Worm (Caenorhabditis elegans) whole organism, L3 larva: ENCODE data around the gene C55A1.7.
A peak's percentile ranks its signal among the peaks of the same experiment; 100 is the strongest.

ENCODE experiments used
- R02D3.7 ChIP-seq: fragments of 150-350 bp; optimal IDR thresholded peaks from 2 replicates; lab custom pipeline; 2014; ENCODE audit warnings: missing biosample characterization, missing genetic modification characterization
- ama-1 ChIP-seq: fragments of 150-350 bp; optimal IDR thresholded peaks from 2 replicates; lab custom pipeline; 2018
- ceh-28 ChIP-seq: fragments of 150-350 bp; optimal IDR thresholded peaks from 2 replicates; lab custom pipeline; 2014; ENCODE audit warnings: missing biosample characterization, missing genetic modification reagents, missing genetic modification characterization
- daf-12 ChIP-seq: fragments of 150-350 bp; optimal IDR thresholded peaks from 2 replicates; lab custom pipeline; 2014; ENCODE audit warnings: missing biosample characterization, missing genetic modification reagents, missing genetic modification characterization
- egl-27 ChIP-seq: sonication (generic microtip); optimal IDR thresholded peaks from 4 replicates; lab custom pipeline; 2017; ENCODE audit warnings: missing biosample characterization, missing genetic modification reagents, missing genetic modification characterization
- egl-5 ChIP-seq: fragments of 150-350 bp; optimal IDR thresholded peaks from 2 replicates; lab custom pipeline; 2017; ENCODE audit warnings: missing biosample characterization, missing genetic modification reagents, missing genetic modification characterization, inconsistent platforms
- elt-1 ChIP-seq: fragments of 150-350 bp; optimal IDR thresholded peaks from 2 replicates; lab custom pipeline; 2014; ENCODE audit warnings: missing biosample characterization, missing genetic modification characterization
- elt-2 ChIP-seq: sonication (generic microtip); optimal IDR thresholded peaks from 2 replicates; lab custom pipeline; 2016; ENCODE audit warnings: missing genetic modification reagents, mild to moderate bottlenecking, missing genetic modification characterization, missing compliant biosample characterization
- fkh-10 ChIP-seq: sonication (generic microtip); optimal IDR thresholded peaks from 2 replicates; lab custom pipeline; 2017; ENCODE audit warnings: missing biosample characterization, missing genetic modification reagents, missing genetic modification characterization
- fkh-2 ChIP-seq: fragments of 150-350 bp; optimal IDR thresholded peaks from 2 replicates; lab custom pipeline; 2014; ENCODE audit warnings: missing biosample characterization, missing genetic modification reagents, missing genetic modification characterization
- fos-1 ChIP-seq: fragments of 150-350 bp; optimal IDR thresholded peaks from 2 replicates; lab custom pipeline; 2014; ENCODE audit warnings: missing biosample characterization, missing genetic modification characterization
- hmg-11 ChIP-seq: sonication (generic microtip); optimal IDR thresholded peaks from 2 replicates; lab custom pipeline; 2016; ENCODE audit warnings: missing genetic modification characterization, missing compliant biosample characterization
- jun-1 ChIP-seq: fragments of 150-350 bp; optimal IDR thresholded peaks from 2 replicates; lab custom pipeline; 2014; ENCODE audit warnings: missing biosample characterization, missing genetic modification reagents, missing genetic modification characterization
- lin-15B ChIP-seq: fragments of 150-350 bp; optimal IDR thresholded peaks from 2 replicates; lab custom pipeline; 2014; ENCODE audit warnings: missing biosample characterization, missing genetic modification characterization
- lin-39 ChIP-seq: fragments of 150-350 bp; optimal IDR thresholded peaks from 2 replicates; lab custom pipeline; 2018; ENCODE audit warnings: missing biosample characterization, missing genetic modification reagents, missing genetic modification characterization
- lsy-12 ChIP-seq: sonication (generic microtip); optimal IDR thresholded peaks from 2 replicates; lab custom pipeline; 2016; ENCODE audit warnings: mild to moderate bottlenecking, missing genetic modification characterization, missing compliant biosample characterization
- nfya-1 ChIP-seq: sonication (generic microtip); optimal IDR thresholded peaks from 2 replicates; lab custom pipeline; 2017; ENCODE audit warnings: missing genetic modification characterization, mild to moderate bottlenecking, missing compliant biosample characterization, antibody characterized with exemption, moderate library complexity; ENCODE audit not compliant: insufficient read depth
- nhr-11 ChIP-seq: fragments of 150-350 bp; optimal IDR thresholded peaks from 2 replicates; lab custom pipeline; 2014; ENCODE audit warnings: missing biosample characterization, missing genetic modification characterization
- nhr-12 ChIP-seq: fragments of 150-350 bp; optimal IDR thresholded peaks from 2 replicates; lab custom pipeline; 2014; ENCODE audit warnings: missing biosample characterization, missing genetic modification characterization
- nhr-23 ChIP-seq: fragments of 150-350 bp; optimal IDR thresholded peaks from 2 replicates; lab custom pipeline; 2014; ENCODE audit warnings: missing biosample characterization, missing genetic modification reagents, missing genetic modification characterization
- nhr-237 ChIP-seq: fragments of 150-350 bp; optimal IDR thresholded peaks from 2 replicates; lab custom pipeline; 2014; ENCODE audit warnings: missing biosample characterization, missing genetic modification characterization
- nhr-25 ChIP-seq: sonication (generic microtip); optimal IDR thresholded peaks from 2 replicates; lab custom pipeline; 2017; ENCODE audit warnings: missing biosample characterization, missing genetic modification characterization
- nhr-28 ChIP-seq: fragments of 150-350 bp; optimal IDR thresholded peaks from 2 replicates; lab custom pipeline; 2014; ENCODE audit warnings: missing biosample characterization, missing genetic modification characterization
- nhr-43 ChIP-seq: sonication (generic microtip); optimal IDR thresholded peaks from 2 replicates; lab custom pipeline; 2016; ENCODE audit warnings: mild to moderate bottlenecking, missing genetic modification characterization, missing compliant biosample characterization; ENCODE audit not compliant: poor library complexity, severe bottlenecking
- nhr-67 ChIP-seq: fragments of 150-350 bp; optimal IDR thresholded peaks from 2 replicates; lab custom pipeline; 2014; ENCODE audit warnings: missing biosample characterization, missing genetic modification characterization
- nhr-76 ChIP-seq: fragments of 150-350 bp; sonication (generic microtip); optimal IDR thresholded peaks from 5 replicates; lab custom pipeline; 2014; ENCODE audit warnings: missing biosample characterization, missing genetic modification characterization
- nhr-77 ChIP-seq: fragments of 150-350 bp; optimal IDR thresholded peaks from 2 replicates; lab custom pipeline; 2014; ENCODE audit warnings: missing biosample characterization, missing genetic modification characterization
- pha-4 ChIP-seq: fragments of 150-350 bp; optimal IDR thresholded peaks from 2 replicates; lab custom pipeline; 2014; ENCODE audit warnings: missing biosample characterization, missing genetic modification reagents, missing genetic modification characterization
- skn-1 ChIP-seq: fragments of 150-350 bp; optimal IDR thresholded peaks from 2 replicates; lab custom pipeline; 2014; ENCODE audit warnings: missing biosample characterization, missing genetic modification characterization
- tbx-2 ChIP-seq: sonication (generic microtip); optimal IDR thresholded peaks from 2 replicates; lab custom pipeline; 2016; ENCODE audit warnings: mild to moderate bottlenecking, missing genetic modification characterization, missing compliant biosample characterization
- unc-39 ChIP-seq: sonication (generic microtip); optimal IDR thresholded peaks from 4 replicates; lab custom pipeline; 2017; ENCODE audit warnings: missing biosample characterization, missing genetic modification characterization
- unc-62 ChIP-seq: fragments of 150-350 bp; sonication (generic microtip); optimal IDR thresholded peaks from 4 replicates; lab custom pipeline; 2014; ENCODE audit warnings: missing biosample characterization, missing genetic modification reagents, missing genetic modification characterization
- ztf-11 ChIP-seq: fragments of 150-350 bp; optimal IDR thresholded peaks from 2 replicates; lab custom pipeline; 2014; ENCODE audit warnings: missing biosample characterization, missing genetic modification characterization
- ztf-4 ChIP-seq: fragments of 150-350 bp; optimal IDR thresholded peaks from 2 replicates; lab custom pipeline; 2014; ENCODE audit warnings: missing biosample characterization, missing genetic modification characterization

The C55A1.7 gene

DNA sequence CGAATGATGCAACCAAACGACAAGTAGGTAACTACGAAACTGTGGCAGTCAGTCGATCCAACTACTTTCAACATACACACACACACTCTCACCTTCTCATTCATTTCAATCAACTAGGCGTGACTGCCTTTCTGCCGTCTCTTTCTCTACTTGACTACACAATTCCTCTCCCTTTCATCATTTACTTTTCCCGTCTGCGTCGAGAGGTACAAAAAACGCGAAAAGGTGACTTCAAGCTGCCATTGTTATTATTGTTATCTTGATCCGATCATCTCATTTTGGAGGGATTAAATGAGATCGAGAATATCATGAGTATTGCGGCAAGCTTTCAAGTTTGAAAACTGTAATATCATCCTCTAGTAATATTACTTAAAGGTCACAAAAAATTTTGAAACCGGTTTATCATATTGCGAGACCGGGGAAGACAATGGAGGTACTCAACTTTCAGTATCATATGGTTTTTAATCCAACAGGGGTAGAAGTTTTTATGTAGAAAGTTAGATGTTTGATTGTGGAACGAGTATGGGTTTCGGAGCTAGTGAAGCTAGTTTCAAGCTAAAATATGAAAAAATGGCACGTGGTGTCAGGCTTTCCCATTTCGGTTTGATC lies 16.7 kb upstream of the C55A1.7 start:
- peak; percentile 50 for TF ChIP-seq elt-2
- no peak for TF ChIP-seq unc-62 (GFP tag; lab: Kevin White, UChicago)
- TF ChIP-seq pha-4 (tag; lab: Kevin White, UChicago) = peak; percentile 72
- TF ChIP-seq hmg-11 (tag; lab: Kevin White, UChicago) = peak; percentile 38
- TF ChIP-seq ztf-4 (tag; lab: Kevin White, UChicago) = no peak
- no peak for TF ChIP-seq egl-5
- TF ChIP-seq nhr-43 (tag; lab: Kevin White, UChicago) = peak; percentile 1
- peak; percentile 94 for TF ChIP-seq elt-1 (tag; lab: Kevin White, UChicago)
- peak; percentile 29 for TF ChIP-seq ama-1
- TF ChIP-seq nfya-1 = peak; percentile 56
- TF ChIP-seq nhr-25 (tag; lab: Kevin White, UChicago) = peak; percentile 85
- peak; percentile 17 for TF ChIP-seq nhr-23 (tag; lab: Kevin White, UChicago)
- TF ChIP-seq, all 47 proteins: peak for 9

DNA sequence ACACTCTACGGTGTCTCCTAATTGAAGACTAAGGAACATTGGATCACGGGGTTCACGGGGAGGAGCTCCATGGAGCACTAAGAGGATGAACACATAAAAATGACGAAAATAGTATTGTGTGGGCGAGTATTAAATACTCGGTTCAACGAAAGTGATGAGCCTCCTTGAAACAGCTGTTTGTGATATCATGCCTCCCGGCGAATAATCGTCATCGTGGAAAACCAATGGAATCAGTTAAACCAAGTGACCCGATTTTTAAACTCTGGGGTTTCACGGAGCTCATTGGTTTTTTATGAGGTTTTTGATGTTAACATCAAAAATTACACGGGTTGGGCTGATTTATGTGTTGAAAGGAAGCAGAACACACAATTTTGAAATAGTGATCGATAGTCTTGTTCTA lies 14.1 kb upstream of the C55A1.7 start:
- no peak for TF ChIP-seq unc-39 (tag; lab: Kevin White, UChicago)
- no peak for TF ChIP-seq nhr-76 (tag; lab: Kevin White, UChicago)
- TF ChIP-seq nhr-237 (tag; lab: Kevin White, UChicago) = no peak
- TF ChIP-seq lsy-12 (tag; lab: Kevin White, UChicago) = no peak
- no peak for TF ChIP-seq skn-1 (tag; lab: Kevin White, UChicago)
- TF ChIP-seq fos-1 (tag; lab: Kevin White, UChicago) = no peak
- no peak for TF ChIP-seq nhr-67
- TF ChIP-seq lin-39 (tag; lab: Kevin White, UChicago) = no peak
- TF ChIP-seq ceh-28 (tag; lab: Kevin White, UChicago) = no peak
- TF ChIP-seq tbx-2 (tag; lab: Kevin White, UChicago) = no peak
- TF ChIP-seq nhr-23 (tag; lab: Kevin White, UChicago) = no peak
- no peak for TF ChIP-seq egl-5
- TF ChIP-seq, all 47 proteins: peak for 0

DNA sequence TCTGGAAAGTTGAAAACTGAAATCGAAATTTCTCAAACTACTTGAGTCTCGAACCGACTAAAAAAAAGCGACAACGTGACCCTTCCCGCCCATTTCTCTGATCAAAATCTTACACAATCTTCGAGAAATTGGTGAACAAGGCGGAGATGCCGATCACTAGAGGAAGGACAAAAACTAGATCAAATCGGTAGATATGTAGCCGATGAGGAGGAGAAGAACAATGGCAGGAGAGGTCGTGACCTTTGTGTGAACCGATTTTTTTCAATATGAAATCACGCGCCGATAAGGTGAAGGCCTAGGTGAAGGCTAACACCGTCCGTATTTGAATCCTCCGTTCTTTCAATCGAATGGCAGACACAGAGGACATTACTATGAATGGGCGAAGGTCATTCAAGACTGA lies 13.6 kb upstream of the C55A1.7 start:
- TF ChIP-seq unc-62 (GFP tag; lab: Kevin White, UChicago) (no peak), daf-12 (tag; lab: Kevin White, UChicago) (no peak), fkh-10 (GFP tag; lab: Kevin White, UChicago) (no peak), elt-1 (tag; lab: Kevin White, UChicago) (peak; percentile 98), fkh-2 (no peak), lin-15B (tag; lab: Kevin White, UChicago) (no peak), fos-1 (tag; lab: Kevin White, UChicago) (no peak), nhr-76 (tag; lab: Kevin White, UChicago) (no peak), nhr-25 (tag; lab: Kevin White, UChicago) (peak; percentile 99), nhr-77 (tag; lab: Kevin White, UChicago) (no peak), egl-27 (no peak), nhr-23 (tag; lab: Kevin White, UChicago) (peak; percentile 79)

DNA sequence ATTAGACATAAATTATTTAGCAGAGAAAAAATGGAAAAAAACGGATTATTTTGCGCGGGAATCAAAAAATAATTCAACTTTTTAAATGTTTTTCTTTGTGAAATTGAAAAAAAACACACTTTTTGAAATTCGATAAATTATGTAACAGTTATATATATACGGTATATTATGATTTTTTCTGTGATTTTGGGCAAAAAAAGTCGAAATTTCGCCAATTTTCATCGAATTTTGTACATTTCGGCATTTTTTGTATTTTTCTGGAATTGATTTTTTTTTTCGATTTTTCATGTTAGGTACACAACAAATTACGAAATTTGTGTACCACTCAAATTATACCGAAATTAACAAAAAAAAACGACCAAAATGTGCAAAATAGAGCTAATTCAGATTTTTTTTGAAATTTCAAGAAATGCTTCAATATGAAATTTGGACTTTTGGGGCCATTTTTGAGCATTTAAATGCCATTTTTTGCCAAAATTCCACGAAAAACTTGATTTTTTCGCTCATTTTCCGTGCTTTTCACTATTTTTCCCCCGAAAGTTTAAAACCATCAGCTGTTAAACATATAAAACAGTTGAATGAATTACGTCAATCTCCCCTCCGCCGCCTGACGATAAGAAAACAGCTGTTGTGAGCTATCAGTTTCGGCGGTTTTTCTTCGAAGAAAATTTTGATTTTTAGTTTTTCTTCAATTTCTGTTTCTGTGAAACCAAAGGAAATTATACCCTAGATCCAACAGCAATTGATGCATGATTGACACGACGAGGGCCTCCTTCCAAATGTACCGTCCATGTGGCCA lies 11.0 kb upstream of the C55A1.7 start:
- no peak for TF ChIP-seq R02D3.7
- no peak for TF ChIP-seq jun-1
- no peak for TF ChIP-seq ztf-11 (tag; lab: Kevin White, UChicago)
- no peak for TF ChIP-seq elt-1 (tag; lab: Kevin White, UChicago)
- no peak for TF ChIP-seq fos-1 (tag; lab: Kevin White, UChicago)
- peak; percentile 1 for TF ChIP-seq egl-5
- peak; percentile 16 for TF ChIP-seq elt-2

DNA sequence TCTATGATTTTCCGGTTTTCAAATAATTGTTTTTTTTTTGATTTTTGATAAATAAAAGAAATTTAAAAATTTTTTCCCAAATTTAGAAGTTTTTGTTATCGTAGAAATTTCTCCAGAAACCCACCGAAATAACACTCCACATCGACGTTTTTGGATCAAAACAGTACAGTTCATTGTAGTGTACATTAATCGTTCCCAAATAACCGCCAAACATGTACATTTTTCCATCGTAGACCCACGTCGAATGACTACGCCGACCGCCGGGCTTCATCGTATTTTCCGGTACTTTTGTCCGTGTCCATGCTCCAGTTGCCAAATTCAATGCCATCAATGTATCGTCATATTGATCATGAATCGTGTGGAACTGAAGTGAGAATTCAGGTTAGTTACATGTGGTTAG lies 6.7 kb upstream of the C55A1.7 start, which contains the start of gene F53E4.2:
Gene F53E4.2, plus strand, starts transcription at position 301 of the 400 bp plus-strand sequence.
- TF ChIP-seq nhr-11 (tag; lab: Kevin White, UChicago) = no peak
- no peak for TF ChIP-seq nhr-12 (tag; lab: Kevin White, UChicago)
- no peak for TF ChIP-seq unc-39 (tag; lab: Kevin White, UChicago)
- no peak for TF ChIP-seq nhr-28
- no peak for TF ChIP-seq lsy-12 (tag; lab: Kevin White, UChicago)
- no peak for TF ChIP-seq fos-1 (tag; lab: Kevin White, UChicago)
- no peak for TF ChIP-seq elt-1 (tag; lab: Kevin White, UChicago)
